Worm (Caenorhabditis elegans) whole organism, L2 larva: ENCODE measurements around the gene F13H10.9.

Experiments
- C34F6.9 ChIP-seq: fragments of 150-350 bp; optimal IDR thresholded peaks from 2 replicates; lab custom pipeline; 2014; ENCODE audit warnings: missing biosample characterization, missing genetic modification characterization
- F13H6.1 ChIP-seq: sonication (generic microtip); optimal IDR thresholded peaks from 2 replicates; lab custom pipeline; 2016; ENCODE audit warnings: missing genetic modification characterization, missing compliant biosample characterization
- Y55F3AM.14 ChIP-seq: fragments of 200-800 bp; sonication (Bioruptor generic); optimal IDR thresholded peaks from 2 replicates; lab custom pipeline; 2018; ENCODE audit warnings: mild to moderate bottlenecking, missing genetic modification characterization, missing compliant biosample characterization
- ZK546.5 ChIP-seq: sonication (generic microtip); optimal IDR thresholded peaks from 2 replicates; lab custom pipeline; 2017; ENCODE audit warnings: missing biosample characterization, missing genetic modification characterization
- alr-1 ChIP-seq: fragments of 150-350 bp; optimal IDR thresholded peaks from 2 replicates; lab custom pipeline; 2014; ENCODE audit warnings: missing biosample characterization, missing genetic modification characterization
- aly-2 ChIP-seq: fragments of 150-350 bp; optimal IDR thresholded peaks from 2 replicates; lab custom pipeline; 2014; ENCODE audit warnings: missing biosample characterization, missing genetic modification characterization
- ama-1 ChIP-seq: fragments of 150-350 bp; optimal IDR thresholded peaks from 2 replicates; lab custom pipeline; 2018; ENCODE audit warnings: inconsistent platforms
- blmp-1 ChIP-seq: sonication (generic microtip); optimal IDR thresholded peaks from 2 replicates; lab custom pipeline; 2017; ENCODE audit warnings: missing genetic modification characterization, mild to moderate bottlenecking, missing compliant biosample characterization, antibody characterized with exemption, moderate library complexity; ENCODE audit not compliant: insufficient read depth
- ceh-16 ChIP-seq: fragments of 150-350 bp; optimal IDR thresholded peaks from 2 replicates; lab custom pipeline; 2014; ENCODE audit warnings: missing biosample characterization, missing genetic modification characterization
- ceh-82 ChIP-seq: fragments of 150-350 bp; optimal IDR thresholded peaks from 2 replicates; lab custom pipeline; 2014; ENCODE audit warnings: missing biosample characterization, missing genetic modification characterization
- crh-2 ChIP-seq: sonication (generic microtip); optimal IDR thresholded peaks from 2 replicates; lab custom pipeline; 2017; ENCODE audit warnings: missing biosample characterization, missing genetic modification characterization
- dmd-4 ChIP-seq: sonication (generic microtip); optimal IDR thresholded peaks from 2 replicates; lab custom pipeline; 2017; ENCODE audit warnings: missing biosample characterization, missing genetic modification characterization
- egl-27 ChIP-seq: sonication (generic microtip); optimal IDR thresholded peaks from 3 replicates; lab custom pipeline; 2017; ENCODE audit warnings: missing biosample characterization, missing genetic modification reagents, missing genetic modification characterization
- elt-1 ChIP-seq: fragments of 150-350 bp; optimal IDR thresholded peaks from 2 replicates; lab custom pipeline; 2014; ENCODE audit warnings: missing biosample characterization, missing genetic modification characterization
- elt-3 ChIP-seq: sonication (generic microtip); optimal IDR thresholded peaks from 2 replicates; lab custom pipeline; 2017; ENCODE audit warnings: missing biosample characterization, missing genetic modification characterization
- fos-1 ChIP-seq: fragments of 150-350 bp; optimal IDR thresholded peaks from 2 replicates; lab custom pipeline; 2014; ENCODE audit warnings: missing biosample characterization, missing genetic modification characterization
- gmeb-1 ChIP-seq: fragments of 150-350 bp; optimal IDR thresholded peaks from 2 replicates; lab custom pipeline; 2014; ENCODE audit warnings: missing biosample characterization, missing genetic modification characterization
- lin-11 ChIP-seq: fragments of 150-350 bp; sonication (generic microtip); optimal IDR thresholded peaks from 2 replicates; lab custom pipeline; 2014; ENCODE audit warnings: missing biosample characterization, missing genetic modification characterization, inconsistent platforms, mixed read lengths
- lin-13 ChIP-seq: fragments of 150-350 bp; optimal IDR thresholded peaks from 2 replicates; lab custom pipeline; 2014; ENCODE audit warnings: missing biosample characterization, missing genetic modification reagents, missing genetic modification characterization
- lin-39 ChIP-seq: fragments of 150-350 bp; optimal IDR thresholded peaks from 2 replicates; lab custom pipeline; 2014; ENCODE audit warnings: missing biosample characterization, missing genetic modification reagents, missing genetic modification characterization
- lsy-2 ChIP-seq, 2 experiments: fragments of 150-350 bp in 1 of 2; sonication (generic microtip) in 1 of 2; optimal IDR thresholded peaks; 2 replicates each; lab custom pipeline; 2014 to 2017; ENCODE audit warnings: missing biosample characterization in 2 of 2, missing genetic modification characterization in 2 of 2
- mab-5 ChIP-seq: fragments of 150-350 bp; optimal IDR thresholded peaks from 2 replicates; lab custom pipeline; 2014; ENCODE audit warnings: missing biosample characterization, missing genetic modification characterization
- mbf-1 ChIP-seq: sonication (generic microtip); optimal IDR thresholded peaks from 2 replicates; lab custom pipeline; 2017; ENCODE audit warnings: missing biosample characterization, missing genetic modification characterization
- mdl-1 ChIP-seq, 2 experiments: fragments of 150-350 bp in 1 of 2; sonication (generic microtip) in 1 of 2; optimal IDR thresholded peaks; 2 replicates each; lab custom pipeline; 2017; ENCODE audit warnings: missing biosample characterization in 2 of 2, missing genetic modification characterization in 2 of 2
- nhr-10 ChIP-seq: sonication (generic microtip); optimal IDR thresholded peaks from 2 replicates; lab custom pipeline; 2017; ENCODE audit warnings: missing biosample characterization, missing genetic modification characterization
- nhr-11 ChIP-seq: fragments of 150-350 bp; optimal IDR thresholded peaks from 2 replicates; lab custom pipeline; 2014; ENCODE audit warnings: missing biosample characterization, missing genetic modification characterization
- nhr-12 ChIP-seq: fragments of 150-350 bp; optimal IDR thresholded peaks from 2 replicates; lab custom pipeline; 2014; ENCODE audit warnings: missing biosample characterization, missing genetic modification characterization
- nhr-129 ChIP-seq: fragments of 150-350 bp; optimal IDR thresholded peaks from 2 replicates; lab custom pipeline; 2014; ENCODE audit warnings: missing biosample characterization, missing genetic modification characterization
- nhr-21 ChIP-seq: fragments of 150-350 bp; optimal IDR thresholded peaks from 2 replicates; lab custom pipeline; 2014; ENCODE audit warnings: missing biosample characterization, missing genetic modification characterization
- nhr-23 ChIP-seq: fragments of 150-350 bp; optimal IDR thresholded peaks from 2 replicates; lab custom pipeline; 2014; ENCODE audit warnings: missing biosample characterization, missing genetic modification reagents, missing genetic modification characterization
- nhr-237 ChIP-seq: fragments of 150-350 bp; optimal IDR thresholded peaks from 2 replicates; lab custom pipeline; 2014; ENCODE audit warnings: missing biosample characterization, missing genetic modification characterization
- nhr-25 ChIP-seq: fragments of 150-350 bp; sonication (generic microtip); optimal IDR thresholded peaks from 3 replicates; lab custom pipeline; 2014; ENCODE audit warnings: missing biosample characterization, missing genetic modification characterization
- nhr-6 ChIP-seq: fragments of 150-350 bp; optimal IDR thresholded peaks from 2 replicates; lab custom pipeline; 2014; ENCODE audit warnings: missing biosample characterization, missing genetic modification characterization
- nhr-77 ChIP-seq: fragments of 150-350 bp; optimal IDR thresholded peaks from 2 replicates; lab custom pipeline; 2014; ENCODE audit warnings: missing biosample characterization, missing genetic modification characterization
- peb-1 ChIP-seq: fragments of 150-350 bp; optimal IDR thresholded peaks from 2 replicates; lab custom pipeline; 2014; ENCODE audit warnings: missing biosample characterization, missing genetic modification characterization
- sem-4 ChIP-seq: fragments of 150-350 bp; optimal IDR thresholded peaks from 2 replicates; lab custom pipeline; 2014; ENCODE audit warnings: missing biosample characterization, missing genetic modification reagents, missing genetic modification characterization
- skn-1 ChIP-seq: sonication (generic microtip); optimal IDR thresholded peaks from 2 replicates; lab custom pipeline; 2017; ENCODE audit warnings: missing biosample characterization, missing genetic modification characterization
- sma-3 ChIP-seq: sonication (generic microtip); optimal IDR thresholded peaks from 2 replicates; lab custom pipeline; 2016; ENCODE audit warnings: missing genetic modification reagents, missing genetic modification characterization, missing compliant biosample characterization
- sma-9 ChIP-seq, 2 experiments: fragments of 150-350 bp in 1 of 2; sonication (generic microtip) in 1 of 2; optimal IDR thresholded peaks; 2 replicates each; lab custom pipeline; 2014 to 2016; ENCODE audit warnings: missing genetic modification characterization in 2 of 2, mild to moderate bottlenecking in 1 of 2, missing biosample characterization in 1 of 2, missing compliant biosample characterization in 1 of 2, missing genetic modification reagents in 1 of 2, moderate library complexity in 1 of 2
- snpc-4 ChIP-seq: fragments of 150-350 bp; optimal IDR thresholded peaks from 2 replicates; lab custom pipeline; 2014; ENCODE audit warnings: missing biosample characterization, missing genetic modification characterization
- unc-39 ChIP-seq: fragments of 150-350 bp; optimal IDR thresholded peaks from 2 replicates; lab custom pipeline; 2014; ENCODE audit warnings: missing biosample characterization, missing genetic modification characterization
- unc-55 ChIP-seq: fragments of 150-350 bp; sonication (generic microtip); optimal IDR thresholded peaks from 3 replicates; lab custom pipeline; 2014; ENCODE audit warnings: missing biosample characterization, missing genetic modification reagents, missing genetic modification characterization
- unc-62 ChIP-seq: fragments of 150-350 bp; optimal IDR thresholded peaks from 2 replicates; lab custom pipeline; 2014; ENCODE audit warnings: missing biosample characterization, missing genetic modification reagents, missing genetic modification characterization
- zag-1 ChIP-seq: fragments of 150-350 bp; optimal IDR thresholded peaks from 2 replicates; lab custom pipeline; 2014; ENCODE audit warnings: missing biosample characterization, missing genetic modification characterization
- ztf-1 ChIP-seq: fragments of 200-800 bp; sonication (Bioruptor generic); conservative IDR thresholded peaks from 2 replicates; pipeline ENCODE4 v1.3.6; 2022; ENCODE audit warnings: missing genetic modification characterization, missing compliant biosample characterization
- ztf-11 ChIP-seq: sonication (generic microtip); optimal IDR thresholded peaks from 2 replicates; lab custom pipeline; 2017; ENCODE audit warnings: missing biosample characterization, missing genetic modification characterization
- ztf-4 ChIP-seq: fragments of 150-350 bp; optimal IDR thresholded peaks from 2 replicates; lab custom pipeline; 2014; ENCODE audit warnings: missing biosample characterization, missing genetic modification characterization

The F13H10.9 gene

DNA sequence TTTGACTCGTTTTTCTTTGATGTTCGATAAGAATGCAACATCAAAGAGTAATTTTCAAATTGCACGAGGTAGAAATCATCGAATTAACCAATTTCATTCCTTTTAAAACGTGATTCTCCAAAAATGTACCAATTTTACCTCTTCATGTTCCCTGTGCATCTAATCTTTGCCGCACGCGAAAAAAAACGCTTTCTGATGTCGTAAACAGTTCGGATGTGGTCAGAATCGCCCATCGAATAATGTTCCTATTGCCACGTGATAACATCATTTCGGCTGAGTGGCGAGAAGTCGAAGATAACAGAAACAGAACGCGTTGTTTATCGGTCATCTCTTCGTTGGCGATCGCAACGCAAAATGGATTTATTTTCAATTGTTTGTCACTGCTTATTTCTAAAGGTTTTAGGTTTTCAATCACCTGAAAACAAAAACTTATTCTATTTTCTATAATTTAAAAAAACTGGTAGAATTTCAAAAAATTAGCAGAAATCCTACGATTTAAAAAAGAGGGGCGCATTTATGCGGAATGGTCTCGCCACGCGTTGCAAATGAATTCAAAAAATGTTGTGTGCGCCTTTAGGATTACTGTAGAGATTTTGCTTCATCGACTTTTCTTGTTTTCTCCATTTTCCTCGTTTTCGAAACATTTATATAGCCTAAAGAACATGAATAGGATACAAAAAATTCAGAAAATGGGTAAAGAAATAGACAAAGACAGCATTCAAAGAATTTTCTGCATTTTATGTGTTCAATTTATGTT is 20.0 kb downstream of the F13H10.9 start, which contains the start of gene mogs-1:
Gene mogs-1, minus strand, starts transcription at position 417 of the 757 bp plus-strand sequence.
- TF ChIP-seq sma-3 (peak; percentile 67), blmp-1 (tag; lab: Kevin White, UChicago) (no peak), F13H6.1 (tag; lab: Kevin White, UChicago) (no peak), nhr-10 (tag; lab: Kevin White, UChicago) (no peak), unc-55 (GFP tag; lab: Kevin White, UChicago) (no peak), elt-3 (tag; lab: Kevin White, UChicago) (no peak), ceh-16 (tag; lab: Kevin White, UChicago) (no peak), nhr-6 (no peak), unc-62 (GFP tag; lab: Kevin White, UChicago) (no peak), ztf-1 (GFP tag; lab: Robert Waterston, UW) (no peak), sem-4 (peak; percentile 41), nhr-77 (tag; lab: Kevin White, UChicago) (no peak), nhr-21 (tag; lab: Kevin White, UChicago) (peak; percentile 71), crh-2 (peak; percentile 57), nhr-23 (tag; lab: Kevin White, UChicago) (no peak), mdl-1 (tag; optimal IDR thresholded peaks at IDR 0.05; lab: Kevin White, UChicago) (peak in 1 of 2 experiments; percentile 50), mab-5 (tag; lab: Kevin White, UChicago) (no peak), nhr-237 (tag; lab: Kevin White, UChicago) (no peak), gmeb-1 (tag; lab: Kevin White, UChicago) (peak; percentile 5), aly-2 (no peak), sma-9 (GFP tag; optimal IDR thresholded peaks at IDR 0.05; lab: Kevin White, UChicago) (peak; percentile 35), sma-9 (tag; optimal IDR thresholded peaks at IDR 0.05; lab: Kevin White, UChicago) (no peak), dmd-4 (tag; lab: Kevin White, UChicago) (no peak), mbf-1 (tag; lab: Kevin White, UChicago) (no peak), nhr-25 (tag; lab: Kevin White, UChicago) (peak; percentile 44), fos-1 (tag; lab: Kevin White, UChicago) (peak; percentile 47), lin-39 (tag; lab: Kevin White, UChicago) (no peak), nhr-129 (tag; lab: Kevin White, UChicago) (peak; percentile 23), nhr-11 (no peak), peb-1 (no peak), nhr-12 (tag; lab: Kevin White, UChicago) (no peak), lsy-2 (tag; optimal IDR thresholded peaks at IDR 0.05; lab: Kevin White, UChicago) (peak in 1 of 2 experiments; percentile 22), ztf-11 (tag; lab: Kevin White, UChicago) (no peak), ztf-4 (tag; lab: Kevin White, UChicago) (no peak), snpc-4 (tag; lab: Kevin White, UChicago) (no peak), zag-1 (tag; lab: Kevin White, UChicago) (no peak), ama-1 (lab: Kevin White, UChicago) (no peak), lin-13 (no peak), C34F6.9 (tag; lab: Kevin White, UChicago) (no peak), unc-39 (tag; lab: Kevin White, UChicago) (no peak), skn-1 (tag; lab: Kevin White, UChicago) (no peak), Y55F3AM.14 (no peak), alr-1 (tag; lab: Kevin White, UChicago) (no peak), lin-11 (tag; lab: Kevin White, UChicago) (no peak), elt-1 (tag; lab: Kevin White, UChicago) (no peak), ceh-82 (tag; lab: Kevin White, UChicago) (no peak), egl-27 (no peak), ZK546.5 (tag; lab: Kevin White, UChicago) (no peak)
- TF ChIP-seq, all 48 proteins: peak for 11
